Fruit fly (Drosophila melanogaster): ENCODE results near the gene CG43145.
A peak's percentile ranks its signal among the peaks of the same experiment; 100 is the strongest.

CG43145 gene

DNA sequence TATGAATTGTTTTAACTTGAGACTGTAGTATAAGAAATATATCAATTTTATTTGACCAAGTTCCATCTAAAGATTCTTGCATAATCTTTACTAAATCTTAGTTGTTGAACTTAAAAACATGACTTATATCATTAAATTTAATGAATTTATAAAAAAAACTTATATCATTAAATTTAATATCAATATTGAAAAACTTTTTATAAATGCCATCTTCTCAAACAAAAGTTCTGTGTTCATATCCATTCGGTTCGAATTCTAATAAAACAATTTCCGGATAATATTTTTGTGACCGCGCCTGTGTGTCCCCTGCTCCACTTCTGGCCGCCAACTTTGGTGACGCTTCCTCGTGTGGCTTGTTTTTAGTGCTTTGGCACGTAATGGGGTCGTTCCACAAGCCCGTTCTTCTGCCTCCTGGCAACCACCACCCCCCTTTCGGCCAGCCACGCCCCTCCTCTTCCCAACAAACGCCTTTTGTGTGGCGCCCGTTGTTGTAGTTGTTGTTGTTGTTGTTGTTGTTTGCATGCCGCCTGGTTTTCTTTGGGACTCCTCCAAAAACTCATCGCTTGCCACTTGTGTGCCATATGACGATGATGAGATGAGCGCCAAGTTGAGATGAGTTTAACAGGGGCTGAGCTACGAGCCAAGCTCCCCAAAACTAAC is 35.5 kb downstream of the CG43145 start:
- TF ChIP-seq CG8632 (GFP tag; optimal IDR thresholded peaks at IDR 0.05) (peak; percentile 3), CG10631 (GFP tag; optimal IDR thresholded peaks at IDR 0.05) (no peak), Hr4 (GFP tag; optimal IDR thresholded peaks at IDR 0.05) (no peak), CG34406 (GFP tag; optimal IDR thresholded peaks at IDR 0.05) (peak; percentile 13), CG6792 (GFP tag; optimal IDR thresholded peaks at IDR 0.05) (no peak), fd59A (GFP tag; optimal IDR thresholded peaks at IDR 0.05) (no peak), ss (GFP tag; optimal IDR thresholded peaks at IDR 0.05) (no peak), cyc (GFP tag; optimal IDR thresholded peaks at IDR 0.05) (no peak), topi (GFP tag; optimal IDR thresholded peaks at IDR 0.05) (no peak), Eip93F (GFP tag; optimal IDR thresholded peaks at IDR 0.05) (no peak), Gug (GFP tag; IDR thresholded peaks at IDR 0.05) (no peak), CG3919 (GFP tag; optimal IDR thresholded peaks at IDR 0.05) (peak; percentile 36), fd85E (GFP tag; optimal IDR thresholded peaks at IDR 0.05) (no peak), eg (GFP tag; IDR thresholded peaks at IDR 0.05) (0 out of 3 replicates have a peak, but pooled peaks have one; percentile 28), Hr39 (GFP tag; optimal IDR thresholded peaks at IDR 0.05) (no peak), CG31627 (GFP tag; optimal IDR thresholded peaks at IDR 0.05) (no peak), fkh (GFP tag; optimal IDR thresholded peaks at IDR 0.05) (no peak), acj6 (GFP tag; optimal IDR thresholded peaks at IDR 0.05) (peak; percentile 10), CG32006 (GFP tag; optimal IDR thresholded peaks at IDR 0.05) (peak; percentile 61), CG8119 (GFP tag; IDR thresholded peaks at IDR 0.05) (no peak), CG4318 (GFP tag; optimal IDR thresholded peaks at IDR 0.05) (no peak), Met (GFP tag; optimal IDR thresholded peaks at IDR 0.05) (no peak), CG6276 (GFP tag; optimal IDR thresholded peaks at IDR 0.05) (peak; percentile 36), OdsH (GFP tag; optimal IDR thresholded peaks at IDR 0.05) (peak; percentile 29), CG6854 (GFP tag; optimal IDR thresholded peaks at IDR 0.05) (no peak), net (GFP tag; optimal IDR thresholded peaks at IDR 0.05) (no peak), CG7368 (GFP tag; optimal IDR thresholded peaks at IDR 0.05) (no peak), salr (GFP tag; optimal IDR thresholded peaks at IDR 0.05) (peak in 1 of 2 experiments; percentile 32), CG11902 (GFP tag; optimal IDR thresholded peaks at IDR 0.05) (no peak), achi (GFP tag; optimal IDR thresholded peaks at IDR 0.05) (peak; percentile 39), CG11762 (GFP tag; optimal IDR thresholded peaks at IDR 0.05; ENCODE audit: insufficient read depth) (no peak), Sox102F (GFP tag; optimal IDR thresholded peaks at IDR 0.05) (no peak), dsx (GFP tag; optimal IDR thresholded peaks at IDR 0.05; ENCODE audit: poor library complexity, severe bottlenecking) (no peak), vri (GFP tag; optimal IDR thresholded peaks at IDR 0.05) (no peak), CG10669 (GFP tag; optimal IDR thresholded peaks at IDR 0.05) (no peak), spab (GFP tag; optimal IDR thresholded peaks at IDR 0.05) (no peak), Sox14 (GFP tag; optimal IDR thresholded peaks at IDR 0.05) (no peak), CG8319 (GFP tag; optimal IDR thresholded peaks at IDR 0.05) (no peak), Lpt (GFP tag; optimal IDR thresholded peaks at IDR 0.05) (no peak), CG1621 (tag; optimal IDR thresholded peaks at IDR 0.05) (no peak), Hr38 (GFP tag; optimal IDR thresholded peaks at IDR 0.05) (no peak), Eip75B (GFP tag; optimal IDR thresholded peaks at IDR 0.05) (no peak), CG15336 (GFP tag; IDR thresholded peaks at IDR 0.05) (no peak), esn (GFP tag; optimal IDR thresholded peaks at IDR 0.05) (no peak), Smox (GFP tag; optimal IDR thresholded peaks at IDR 0.05) (no peak), CG16779 (tag; optimal IDR thresholded peaks at IDR 0.05) (no peak), CG11294 (GFP tag; IDR thresholded peaks at IDR 0.05) (no peak), Ets96B (tag; optimal IDR thresholded peaks at IDR 0.05) (peak; percentile 27), CG6163 (GFP tag; IDR thresholded peaks at IDR 0.05) (no peak), dac (GFP tag; optimal IDR thresholded peaks at IDR 0.05) (no peak), svp (GFP tag) (peak; percentile 56), CG3032 (tag; optimal IDR thresholded peaks at IDR 0.05) (peak; percentile 4)
